Worm (Caenorhabditis elegans): Measurements from ENCODE around the gene npr-35.

DNA sequence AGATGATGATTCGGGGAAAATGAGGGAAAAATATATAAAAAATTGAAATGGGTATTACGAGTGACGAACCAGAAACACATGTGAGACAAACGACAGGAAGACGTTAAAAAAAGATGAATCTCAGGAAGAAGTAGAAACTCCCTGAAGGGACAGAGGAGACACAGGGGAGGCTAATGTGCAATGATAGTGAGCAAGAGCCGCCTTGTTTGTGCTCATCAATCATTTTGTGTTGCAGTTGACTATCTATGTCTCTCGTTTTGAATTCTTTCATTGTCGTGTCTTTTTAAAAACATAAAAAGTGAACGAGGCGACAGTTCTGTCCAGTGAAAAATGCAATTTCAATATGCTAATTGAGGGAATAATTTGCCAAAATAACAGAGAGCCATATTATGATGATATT lies 18.7 kb upstream of the npr-35 start:
- TF ChIP-seq nhr-11 (tag; optimal IDR thresholded peaks at IDR 0.05) (no peak), lin-13 (GFP tag; optimal IDR thresholded peaks at IDR 0.05) (no peak), blmp-1 (tag; optimal IDR thresholded peaks at IDR 0.05; ENCODE audit: insufficient read depth) (no peak), ama-1 (optimal IDR thresholded peaks at IDR 0.05) (no peak), R02D3.7 (tag; optimal IDR thresholded peaks at IDR 0.05) (no peak), mab-5 (tag; optimal IDR thresholded peaks at IDR 0.05) (peak; percentile 64)

Measured in whole organism, L2 larva.